Worm (Caenorhabditis elegans): ENCODE data around the gene ndus-8.

Gene ndus-8

DNA sequence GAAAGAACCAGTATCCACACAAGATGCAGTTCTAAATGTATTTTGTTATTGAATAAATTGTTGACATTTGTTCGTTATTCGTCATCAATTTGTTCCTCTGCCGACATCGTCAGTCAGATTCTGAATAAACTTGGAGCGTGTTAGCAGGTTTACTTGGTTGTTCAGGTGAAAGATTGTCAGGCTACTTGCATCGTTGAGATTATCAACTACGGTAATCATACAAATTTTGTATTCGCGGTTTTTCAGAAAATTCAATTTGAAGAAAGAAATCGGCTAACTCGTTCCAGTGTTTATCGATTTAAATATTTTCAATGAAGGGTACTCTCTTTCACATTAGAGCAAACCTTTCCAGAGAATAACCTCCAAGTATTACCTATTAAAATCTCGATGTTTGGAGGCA is 24.3 kb downstream of the ndus-8 start, which contains the start of gene R151.2 (continued):
- peak; percentile 38 for TF ChIP-seq F33H1.4 (GFP tag; IDR thresholded peaks at IDR 0.05)
- peak; percentile 24; the same call in 1 of the 2 replicates for TF ChIP-seq ceh-100 (GFP tag; IDR thresholded peaks at IDR 0.05)
- TF ChIP-seq tlf-1 (GFP tag; optimal IDR thresholded peaks at IDR 0.05): peak; percentile 36
- 0 out of 2 replicates have a peak, but pooled peaks have one; percentile 47 for TF ChIP-seq nfyb-1 (GFP tag; IDR thresholded peaks at IDR 0.05)
- no peak for TF ChIP-seq akir-1 (GFP tag; optimal IDR thresholded peaks at IDR 0.05)
- TF ChIP-seq K12H6.12 (tag; optimal IDR thresholded peaks at IDR 0.05): no peak
- peak; percentile 62; the same call in 1 of the 2 replicates for TF ChIP-seq madf-3 (GFP tag; IDR thresholded peaks at IDR 0.05)
- TF ChIP-seq egl-44 (GFP tag; IDR thresholded peaks at IDR 0.05): 0 out of 2 replicates have a peak, but pooled peaks have one; percentile 35
- TF ChIP-seq snpc-4 (GFP tag; optimal IDR thresholded peaks at IDR 0.05): no peak
- peak in 1 of 4 experiments; percentile 3 for TF ChIP-seq snpc-4 (tag; optimal IDR thresholded peaks at IDR 0.05)
- TF ChIP-seq athp-1 (tag; optimal IDR thresholded peaks at IDR 0.05): peak; percentile 12
- TF ChIP-seq lin-54 (GFP tag; optimal IDR thresholded peaks at IDR 0.05): peak; percentile 53
- no peak for TF ChIP-seq Y79H2A.3 (GFP tag; conservative IDR thresholded peaks at IDR 0.05)
- peak; percentile 54 for TF ChIP-seq B0336.3 (GFP tag; IDR thresholded peaks at IDR 0.05)
- TF ChIP-seq hsf-1 (GFP tag; IDR thresholded peaks at IDR 0.05): 0 out of 2 replicates have a peak, but pooled peaks have one; percentile 5

ce11 chrIII:7207903-7208497 is 26.0 kb downstream of the ndus-8 start, which contains the start of gene rpl-6:
Gene rpl-6 (plus strand): TSS chrIII:7208447.
- peak; percentile 32 for TF ChIP-seq nhr-80 (tag; optimal IDR thresholded peaks at IDR 0.05)
- TF ChIP-seq egrh-3 (GFP tag; IDR thresholded peaks at IDR 0.05): no peak
- TF ChIP-seq F23B12.7 (tag; optimal IDR thresholded peaks at IDR 0.05; ENCODE audit: insufficient read depth): peak; percentile 79
- peak; percentile 68 for TF ChIP-seq lin-40 (tag; optimal IDR thresholded peaks at IDR 0.05)
- peak; percentile 2 for TF ChIP-seq ama-1 (optimal IDR thresholded peaks at IDR 0.05)
- TF ChIP-seq ama-1 (GFP tag; optimal IDR thresholded peaks at IDR 0.05): peak in 1 of 2 experiments; percentile 29
- TF ChIP-seq aptf-2 (GFP tag; conservative IDR thresholded peaks at IDR 0.05): no peak
- TF ChIP-seq tlf-1 (GFP tag; optimal IDR thresholded peaks at IDR 0.05): peak; percentile 88
- TF ChIP-seq tbp1 (GFP tag; optimal IDR thresholded peaks at IDR 0.05): peak; percentile 57
- TF ChIP-seq unc-62 (GFP tag; optimal IDR thresholded peaks at IDR 0.05): no peak
- TF ChIP-seq snpc-1.1 (tag; optimal IDR thresholded peaks at IDR 0.05; ENCODE audit: insufficient read depth): peak; percentile 37
- peak; percentile 16 for TF ChIP-seq lsy-27 (tag; optimal IDR thresholded peaks at IDR 0.05; ENCODE audit: borderline replicate concordance, insufficient read depth)
- peak; percentile 83 for TF ChIP-seq madf-6 (GFP tag; IDR thresholded peaks at IDR 0.05)
- TF ChIP-seq hlh-26 (GFP tag; conservative IDR thresholded peaks at IDR 0.05): no peak
- peak; percentile 28; the same call in 1 of the 2 replicates for TF ChIP-seq lir-1 (GFP tag; conservative IDR thresholded peaks at IDR 0.05)
- TF ChIP-seq lin-26 (GFP tag; IDR thresholded peaks at IDR 0.05): no peak
- TF ChIP-seq hmg-1.2 (GFP tag; IDR thresholded peaks at IDR 0.05): peak; percentile 86
- TF ChIP-seq F10E7.11 (tag; optimal IDR thresholded peaks at IDR 0.05): no peak
- TF ChIP-seq snpc-4 (GFP tag; optimal IDR thresholded peaks at IDR 0.05): no peak
- peak; percentile 49 to 76 (median 62) for TF ChIP-seq snpc-4 (tag; optimal IDR thresholded peaks at IDR 0.05)
- TF ChIP-seq ceh-27 (GFP tag; optimal IDR thresholded peaks at IDR 0.05): peak; percentile 82
- TF ChIP-seq nhr-90 (tag; optimal IDR thresholded peaks at IDR 0.05): no peak
- no peak for TF ChIP-seq nfya-1 (tag; optimal IDR thresholded peaks at IDR 0.05; ENCODE audit: borderline replicate concordance, insufficient read depth)
- no peak for TF ChIP-seq sptf-2 (GFP tag; optimal IDR thresholded peaks at IDR 0.05)
- no peak for TF ChIP-seq ztf-25 (GFP tag; IDR thresholded peaks at IDR 0.05)
- TF ChIP-seq F57C9.4 (tag; optimal IDR thresholded peaks at IDR 0.05): no peak
- no peak for TF ChIP-seq T26A5.8 (tag; optimal IDR thresholded peaks at IDR 0.05)
- peak; percentile 47 for TF ChIP-seq ztf-18 (tag; optimal IDR thresholded peaks at IDR 0.05)
- TF ChIP-seq madf-3 (GFP tag; IDR thresholded peaks at IDR 0.05): peak; percentile 84
- TF ChIP-seq ceh-91 (GFP tag; IDR thresholded peaks at IDR 0.05): peak; percentile 82
- TF ChIP-seq zfh-2 (GFP tag; conservative IDR thresholded peaks at IDR 0.05): no peak
- peak; percentile 84 for TF ChIP-seq Y53G8AR.9 (GFP tag; conservative IDR thresholded peaks at IDR 0.05)
- peak; percentile 54 for TF ChIP-seq madf-8 (GFP tag; conservative IDR thresholded peaks at IDR 0.05)
- TF ChIP-seq lag-1 (GFP tag; IDR thresholded peaks at IDR 0.05): no peak
- TF ChIP-seq D2030.7 (GFP tag; IDR thresholded peaks at IDR 0.05): 0 out of 2 replicates have a peak, but pooled peaks have one; percentile 44

Data from whole organism, young adult.